Worm (Caenorhabditis elegans): Measurements from ENCODE around the gene lab-2.

ce11 chrIII:7305649-7305977, 23.8 kb downstream of the lab-2 start:
- no peak for TF ChIP-seq ztf-4 (tag; optimal IDR thresholded peaks at IDR 0.05)
- no peak for TF ChIP-seq mef-2 (tag; optimal IDR thresholded peaks at IDR 0.05)
- TF ChIP-seq nhr-76 (tag; optimal IDR thresholded peaks at IDR 0.05), result no peak
- TF ChIP-seq mep-1 (tag; optimal IDR thresholded peaks at IDR 0.05), result no peak
- no peak for TF ChIP-seq ztf-11 (tag; optimal IDR thresholded peaks at IDR 0.05)
- no peak for TF ChIP-seq ama-1 (optimal IDR thresholded peaks at IDR 0.05)
- TF ChIP-seq fkh-10 (GFP tag; optimal IDR thresholded peaks at IDR 0.05), result no peak
- no peak for TF ChIP-seq unc-130 (tag; optimal IDR thresholded peaks at IDR 0.05)
- TF ChIP-seq aha-1 (tag; optimal IDR thresholded peaks at IDR 0.05), result no peak
- TF ChIP-seq tbx-2 (tag; optimal IDR thresholded peaks at IDR 0.05), result no peak
- TF ChIP-seq hlh-17 (GFP tag; optimal IDR thresholded peaks at IDR 0.05; ENCODE audit: borderline replicate concordance), result no peak
- TF ChIP-seq hpl-2 (GFP tag; optimal IDR thresholded peaks at IDR 0.05), result no peak
- TF ChIP-seq C34B4.2 (tag; optimal IDR thresholded peaks at IDR 0.05), result no peak
- no peak for TF ChIP-seq nhr-237 (tag; optimal IDR thresholded peaks at IDR 0.05)
